Fruit fly (Drosophila melanogaster): Measurements from ENCODE around the gene CG13460.

The CG13460 gene

dm6 chr3L:15094589-15095288 is 33.2 kb upstream of the CG13460 start, which contains the start of the genes sstn, Plp and GlyRS (continued):
- no peak for TF ChIP-seq pb (GFP tag; optimal IDR thresholded peaks at IDR 0.05)
- TF ChIP-seq CrebB (tag; optimal IDR thresholded peaks at IDR 0.05): no peak
- TF ChIP-seq dmrt99B (tag; optimal IDR thresholded peaks at IDR 0.05): peak; percentile 23
- no peak for TF ChIP-seq ac (GFP tag; optimal IDR thresholded peaks at IDR 0.05)
- no peak for TF ChIP-seq CG6854 (GFP tag; optimal IDR thresholded peaks at IDR 0.05)
- TF ChIP-seq jigr1 (GFP tag; IDR thresholded peaks at IDR 0.05): no peak
- TF ChIP-seq CG2889 (GFP tag; IDR thresholded peaks at IDR 0.05): no peak
- no peak for TF ChIP-seq Aef1 (GFP tag; IDR thresholded peaks at IDR 0.05)
- TF ChIP-seq CG10209 (GFP tag; optimal IDR thresholded peaks at IDR 0.05): peak; percentile 29
- peak; percentile 46 for TF ChIP-seq Meics (GFP tag; optimal IDR thresholded peaks at IDR 0.05)
- peak; percentile 38 for TF ChIP-seq gsb-n (tag; optimal IDR thresholded peaks at IDR 0.05)
- TF ChIP-seq p53 (GFP tag; optimal IDR thresholded peaks at IDR 0.05): no peak
- TF ChIP-seq ab (GFP tag; optimal IDR thresholded peaks at IDR 0.05): no peak
- TF ChIP-seq Abd-B (GFP tag; optimal IDR thresholded peaks at IDR 0.05): no peak
- no peak for TF ChIP-seq CG7745 (tag; optimal IDR thresholded peaks at IDR 0.05)
- TF ChIP-seq CG14965 (GFP tag; optimal IDR thresholded peaks at IDR 0.05; ENCODE audit: borderline replicate concordance): no peak
- peak; percentile 17 for TF ChIP-seq Dp (GFP tag; optimal IDR thresholded peaks at IDR 0.05)
- peak; percentile 58 for TF ChIP-seq CG10147 (GFP tag; optimal IDR thresholded peaks at IDR 0.05)
- TF ChIP-seq CG12391 (tag; optimal IDR thresholded peaks at IDR 0.05): peak; percentile 65
- peak in 1 of 2 experiments; percentile 19 for TF ChIP-seq bsh (GFP tag; optimal IDR thresholded peaks at IDR 0.05)
- TF ChIP-seq CG13296 (GFP tag; optimal IDR thresholded peaks at IDR 0.05): peak; percentile 49
- no peak for TF ChIP-seq tx (GFP tag; optimal IDR thresholded peaks at IDR 0.05)
- TF ChIP-seq prd (optimal IDR thresholded peaks at IDR 0.05): no peak
- TF ChIP-seq prd (GFP tag; IDR thresholded peaks at IDR 0.05): no peak
- TF ChIP-seq CG6175 (GFP tag; IDR thresholded peaks at IDR 0.05): no peak
- peak; percentile 32 for TF ChIP-seq Fer1 (GFP tag; optimal IDR thresholded peaks at IDR 0.05)
- peak in 1 of 2 experiments; percentile 12 for TF ChIP-seq Trl (optimal IDR thresholded peaks at IDR 0.05)
- TF ChIP-seq Trl (GFP tag; optimal IDR thresholded peaks at IDR 0.05): no peak
- TF ChIP-seq Mrtf (GFP tag; IDR thresholded peaks at IDR 0.05): no peak
- TF ChIP-seq CG10274 (GFP tag; optimal IDR thresholded peaks at IDR 0.05): no peak
- TF ChIP-seq Neu2 (GFP tag; optimal IDR thresholded peaks at IDR 0.05; ENCODE audit: borderline replicate concordance): no peak
- no peak for TF ChIP-seq crc (GFP tag; optimal IDR thresholded peaks at IDR 0.05)
- TF ChIP-seq sqz (GFP tag; optimal IDR thresholded peaks at IDR 0.05): peak; percentile 13
- TF ChIP-seq cad (GFP tag; optimal IDR thresholded peaks at IDR 0.05): no peak
- TF ChIP-seq CG17359 (tag; optimal IDR thresholded peaks at IDR 0.05): no peak
- TF ChIP-seq Xrp1 (GFP tag; IDR thresholded peaks at IDR 0.05): no peak
- TF ChIP-seq CG6791 (GFP tag; IDR thresholded peaks at IDR 0.05; ENCODE audit: partially characterized antibody): peak; percentile 58; the same call in 1 of the 3 replicates
- TF ChIP-seq CG8765 (GFP tag; IDR thresholded peaks at IDR 0.05): no peak
- TF ChIP-seq tup (GFP tag; optimal IDR thresholded peaks at IDR 0.05): no peak
- no peak for TF ChIP-seq E2f1 (GFP tag; IDR thresholded peaks at IDR 0.05)
- no peak for TF ChIP-seq wek (GFP tag; optimal IDR thresholded peaks at IDR 0.05)
- no peak for TF ChIP-seq salm (tag; optimal IDR thresholded peaks at IDR 0.05)
